Comparison of ENCODE assay signal across 6 worm cellular contexts in genomic region chrIV:10970333-10970732, ce11.
TF ChIP-seq lines count a peak whose summit lies in the region.

No protein-coding gene starts in this region.

TF ChIP-seq in whole organism, L1 larva, 84 proteins besides CTCF, POLR2A, EP300 and RAD21 (continues in another document):
- TF ChIP-seq aha-1 (tag; optimal IDR thresholded peaks at IDR 0.05; lab: Kevin White, UChicago) (no peak), ceh-82 (tag; optimal IDR thresholded peaks at IDR 0.05; lab: Kevin White, UChicago) (no peak), nhr-20 (tag; optimal IDR thresholded peaks at IDR 0.05; lab: Kevin White, UChicago) (peak; percentile 5), lin-35 (GFP tag; optimal IDR thresholded peaks at IDR 0.05; lab: Kevin White, UChicago) (peak in 1 of 2 experiments; percentile 45), ceh-90 (tag; optimal IDR thresholded peaks at IDR 0.05; lab: Kevin White, UChicago) (no peak), unc-62 (GFP tag; optimal IDR thresholded peaks at IDR 0.05; lab: Kevin White, UChicago) (no peak), nhr-71 (tag; optimal IDR thresholded peaks at IDR 0.05; lab: Kevin White, UChicago) (peak; percentile 0), tlp-1 (tag; optimal IDR thresholded peaks at IDR 0.05; lab: Kevin White, UChicago) (no peak), elt-3 (tag; optimal IDR thresholded peaks at IDR 0.05; lab: Kevin White, UChicago) (no peak), sox-4 (tag; optimal IDR thresholded peaks at IDR 0.05; lab: Kevin White, UChicago) (no peak), blmp-1 (tag; optimal IDR thresholded peaks at IDR 0.05; lab: Kevin White, UChicago) (peak; percentile 8), lin-15B (tag; optimal IDR thresholded peaks at IDR 0.05; lab: Kevin White, UChicago) (no peak), mef-2 (tag; optimal IDR thresholded peaks at IDR 0.05; lab: Kevin White, UChicago) (no peak), tbx-2 (tag; optimal IDR thresholded peaks at IDR 0.05; lab: Kevin White, UChicago) (no peak), nhr-90 (tag; optimal IDR thresholded peaks at IDR 0.05; lab: Kevin White, UChicago; ENCODE audit: poor library complexity) (no peak), lin-39 (tag; optimal IDR thresholded peaks at IDR 0.05; lab: Kevin White, UChicago) (no peak)

TF ChIP-seq in whole organism, L2 larva, 48 proteins besides CTCF, POLR2A, EP300 and RAD21:
- peak; percentile 69 for TF ChIP-seq sma-9 (GFP tag; optimal IDR thresholded peaks at IDR 0.05; lab: Kevin White, UChicago)
- no peak for TF ChIP-seq sma-9 (tag; optimal IDR thresholded peaks at IDR 0.05; lab: Kevin White, UChicago)
- TF ChIP-seq nhr-129 (tag; optimal IDR thresholded peaks at IDR 0.05; lab: Kevin White, UChicago), result no peak
- TF ChIP-seq ceh-16 (tag; optimal IDR thresholded peaks at IDR 0.05; lab: Kevin White, UChicago), result no peak
- TF ChIP-seq dmd-4 (tag; optimal IDR thresholded peaks at IDR 0.05; lab: Kevin White, UChicago), result no peak
- TF ChIP-seq gmeb-1 (tag; optimal IDR thresholded peaks at IDR 0.05; lab: Kevin White, UChicago), result peak; percentile 21
- TF ChIP-seq elt-1 (tag; optimal IDR thresholded peaks at IDR 0.05; lab: Kevin White, UChicago), result no peak
- TF ChIP-seq nhr-77 (tag; optimal IDR thresholded peaks at IDR 0.05; lab: Kevin White, UChicago), result no peak
- peak; percentile 57 for TF ChIP-seq crh-2 (tag; optimal IDR thresholded peaks at IDR 0.05; lab: Kevin White, UChicago)
- TF ChIP-seq fos-1 (tag; optimal IDR thresholded peaks at IDR 0.05; lab: Kevin White, UChicago), result peak; percentile 97

TF ChIP-seq in whole organism, L3 larva, 47 proteins besides CTCF, POLR2A, EP300 and RAD21:
- TF ChIP-seq nhr-77 (tag; optimal IDR thresholded peaks at IDR 0.05; lab: Kevin White, UChicago) (no peak), ama-1 (optimal IDR thresholded peaks at IDR 0.05; lab: Kevin White, UChicago) (no peak), pqm-1 (tag; optimal IDR thresholded peaks at IDR 0.05; lab: Kevin White, UChicago) (peak; percentile 83), elt-2 (tag; optimal IDR thresholded peaks at IDR 0.05; lab: Kevin White, UChicago) (peak; percentile 97), pha-4 (tag; optimal IDR thresholded peaks at IDR 0.05; lab: Kevin White, UChicago) (peak; percentile 20)

TF ChIP-seq in whole organism, L4 larva, 104 proteins besides CTCF, POLR2A, EP300 and RAD21 (continues in another document):
- TF ChIP-seq Y105C5A.15 (GFP tag; IDR thresholded peaks at IDR 0.05; lab: Robert Waterston, UW), result no peak
- TF ChIP-seq pqm-1 (tag; optimal IDR thresholded peaks at IDR 0.05; lab: Kevin White, UChicago), result peak; percentile 99
- TF ChIP-seq vab-7 (GFP tag; IDR thresholded peaks at IDR 0.05; lab: Robert Waterston, UW), result no peak
- TF ChIP-seq daf-8 (GFP tag; IDR thresholded peaks at IDR 0.05; lab: Robert Waterston, UW), result no peak
- peak; percentile 89 for TF ChIP-seq dmd-6 (GFP tag; IDR thresholded peaks at IDR 0.05; lab: Robert Waterston, UW)
- no peak for TF ChIP-seq hif-1 (tag; optimal IDR thresholded peaks at IDR 0.05; lab: Kevin White, UChicago)
- TF ChIP-seq unc-62 (GFP tag; optimal IDR thresholded peaks at IDR 0.05 in 1 of 2; lab: Kevin White, UChicago), result peak in 1 of 2 experiments; percentile 44
- no peak for TF ChIP-seq unc-62 (tag; optimal IDR thresholded peaks at IDR 0.05; lab: Kevin White, UChicago)
- no peak for TF ChIP-seq ces-1 (GFP tag; optimal IDR thresholded peaks at IDR 0.05; lab: Kevin White, UChicago)
- TF ChIP-seq F37D6.2 (tag; optimal IDR thresholded peaks at IDR 0.05; lab: Kevin White, UChicago), result no peak
- TF ChIP-seq nhr-25 (tag; optimal IDR thresholded peaks at IDR 0.05; lab: Kevin White, UChicago; ENCODE audit: borderline replicate concordance, insufficient read depth), result no peak
- TF ChIP-seq unc-39 (tag; optimal IDR thresholded peaks at IDR 0.05; lab: Kevin White, UChicago), result no peak
- no peak for TF ChIP-seq unc-130 (GFP tag; optimal IDR thresholded peaks at IDR 0.05; lab: Kevin White, UChicago)
- TF ChIP-seq egl-43 (GFP tag; IDR thresholded peaks at IDR 0.05; lab: Robert Waterston, UW), result no peak
- TF ChIP-seq lin-38 (GFP tag; IDR thresholded peaks at IDR 0.05; lab: Robert Waterston, UW), result no peak
- TF ChIP-seq D1046.2 (GFP tag; IDR thresholded peaks at IDR 0.05; lab: Robert Waterston, UW), result no peak
- peak; percentile 12 for TF ChIP-seq mep-1 (tag; optimal IDR thresholded peaks at IDR 0.05; lab: Kevin White, UChicago)
- TF ChIP-seq sdz-12 (GFP tag; optimal IDR thresholded peaks at IDR 0.05; lab: Kevin White, UChicago), result no peak
- no peak for TF ChIP-seq egl-27 (tag; optimal IDR thresholded peaks at IDR 0.05; lab: Kevin White, UChicago)
- no peak for TF ChIP-seq ceh-32 (tag; optimal IDR thresholded peaks at IDR 0.05; lab: Kevin White, UChicago; ENCODE audit: poor library complexity)
- TF ChIP-seq jun-1 (tag; optimal IDR thresholded peaks at IDR 0.05; lab: Kevin White, UChicago), result no peak
- 0 out of 2 replicates have a peak, but pooled peaks have one; percentile 37 for TF ChIP-seq nhr-41 (GFP tag; IDR thresholded peaks at IDR 0.05; lab: Robert Waterston, UW)

TF ChIP-seq in whole organism, late embryonic, 69 proteins besides CTCF, POLR2A, EP300 and RAD21:
- peak; percentile 82 for TF ChIP-seq elt-2 (tag; optimal IDR thresholded peaks at IDR 0.05; lab: Kevin White, UChicago)
- no peak for TF ChIP-seq C08G9.2 (tag; optimal IDR thresholded peaks at IDR 0.05; lab: Kevin White, UChicago)

TF ChIP-seq in whole organism, young adult, 124 proteins besides CTCF, POLR2A, EP300 and RAD21:
- TF ChIP-seq F52B5.7 (tag; optimal IDR thresholded peaks at IDR 0.05; lab: Kevin White, UChicago) (no peak), unc-62 (GFP tag; optimal IDR thresholded peaks at IDR 0.05; lab: Kevin White, UChicago) (no peak), hmg-1.2 (GFP tag; IDR thresholded peaks at IDR 0.05; lab: Robert Waterston, UW) (no peak), F22D6.2 (tag; optimal IDR thresholded peaks at IDR 0.05; lab: Kevin White, UChicago) (no peak), nhr-179 (tag; optimal IDR thresholded peaks at IDR 0.05; lab: Kevin White, UChicago) (no peak), ztf-22 (GFP tag; optimal IDR thresholded peaks at IDR 0.05; lab: Kevin White, UChicago) (peak; percentile 45), lin-26 (GFP tag; IDR thresholded peaks at IDR 0.05; lab: Robert Waterston, UW) (no peak), hsf-1 (GFP tag; IDR thresholded peaks at IDR 0.05; lab: Robert Waterston, UW) (no peak), lin-40 (tag; optimal IDR thresholded peaks at IDR 0.05; lab: Kevin White, UChicago) (no peak), tbp1 (GFP tag; optimal IDR thresholded peaks at IDR 0.05; lab: Kevin White, UChicago) (no peak), let-607 (tag; optimal IDR thresholded peaks at IDR 0.05; lab: Kevin White, UChicago) (peak; percentile 34 to 66), dpl-1 (GFP tag; optimal IDR thresholded peaks at IDR 0.05; lab: Kevin White, UChicago) (no peak), nhr-80 (tag; optimal IDR thresholded peaks at IDR 0.05; lab: Kevin White, UChicago) (peak; percentile 97), snpc-3.4 (tag; optimal IDR thresholded peaks at IDR 0.05; lab: Kevin White, UChicago) (no peak), ets-4 (GFP tag; optimal IDR thresholded peaks at IDR 0.05; lab: Kevin White, UChicago) (peak; percentile 77), gei-17 (GFP tag; optimal IDR thresholded peaks at IDR 0.05; lab: Kevin White, UChicago) (no peak)
